Worm (Caenorhabditis elegans) whole organism, late embryonic: Measurements from ENCODE around the gene ddo-2.

Experiments used
- C08G9.2 ChIP-seq: sonication (generic microtip); optimal IDR thresholded peaks from 2 replicates; lab custom pipeline; 2016; ENCODE audit warnings: mild to moderate bottlenecking, missing genetic modification characterization, moderate library complexity, missing compliant biosample characterization
- C38D4.7 ChIP-seq: fragments of 200-800 bp; sonication (Bioruptor generic); optimal IDR thresholded peaks from 2 replicates; lab custom pipeline; 2018; ENCODE audit warnings: mild to moderate bottlenecking, missing genetic modification characterization, moderate library complexity, missing compliant biosample characterization
- F13H6.1 ChIP-seq: sonication (generic microtip); optimal IDR thresholded peaks from 2 replicates; lab custom pipeline; 2016; ENCODE audit warnings: missing genetic modification characterization, missing compliant biosample characterization
- ama-1 ChIP-seq: fragments of 150-350 bp; optimal IDR thresholded peaks from 2 replicates; lab custom pipeline; 2014
- ceh-14 ChIP-seq: sonication (generic microtip); optimal IDR thresholded peaks from 2 replicates; lab custom pipeline; 2016; ENCODE audit warnings: missing genotype, missing genetic modification characterization, missing compliant biosample characterization
- ceh-19 ChIP-seq: fragments of 200-800 bp; sonication (Bioruptor generic); optimal IDR thresholded peaks from 2 replicates; lab custom pipeline; 2018; ENCODE audit warnings: mild to moderate bottlenecking, missing genetic modification characterization, missing compliant biosample characterization
- ceh-2 ChIP-seq: sonication (generic microtip); optimal IDR thresholded peaks from 2 replicates; lab custom pipeline; 2016; ENCODE audit warnings: missing genotype, missing genetic modification characterization, missing compliant biosample characterization
- ceh-22 ChIP-seq: sonication (generic microtip); optimal IDR thresholded peaks from 2 replicates; lab custom pipeline; 2017; ENCODE audit warnings: missing biosample characterization, missing genetic modification characterization
- ceh-24 ChIP-seq: sonication (generic microtip); optimal IDR thresholded peaks from 2 replicates; lab custom pipeline; 2016; ENCODE audit warnings: mild to moderate bottlenecking, missing genetic modification characterization, missing compliant biosample characterization
- ceh-31 ChIP-seq: sonication (generic microtip); optimal IDR thresholded peaks from 2 replicates; lab custom pipeline; 2016; ENCODE audit warnings: missing genetic modification characterization, missing compliant biosample characterization
- ceh-34 ChIP-seq: sonication (generic microtip); optimal IDR thresholded peaks from 2 replicates; lab custom pipeline; 2016; ENCODE audit warnings: mild to moderate bottlenecking, missing genetic modification characterization, missing compliant biosample characterization
- ceh-45 ChIP-seq: fragments of 200-800 bp; sonication (Bioruptor generic); IDR thresholded peaks from 2 replicates; pipeline ENCODE4 v1.3.6; 2022; ENCODE audit warnings: missing genetic modification reagents, missing genetic modification characterization, missing compliant biosample characterization
- ceh-9 ChIP-seq: sonication (generic microtip); optimal IDR thresholded peaks from 2 replicates; lab custom pipeline; 2016; ENCODE audit warnings: mild to moderate bottlenecking, missing genetic modification characterization, inconsistent platforms, missing compliant biosample characterization
- dve-1 ChIP-seq: sonication (generic microtip); optimal IDR thresholded peaks from 2 replicates; lab custom pipeline; 2017; ENCODE audit warnings: antibody characterized with exemption, mild to moderate bottlenecking, missing genetic modification characterization, missing compliant biosample characterization
- elt-2 ChIP-seq: sonication (generic microtip); optimal IDR thresholded peaks from 2 replicates; lab custom pipeline; 2016; ENCODE audit warnings: missing genetic modification reagents, missing genetic modification characterization, missing compliant biosample characterization
- ets-4 ChIP-seq: sonication (generic microtip); optimal IDR thresholded peaks from 2 replicates; lab custom pipeline; 2016; ENCODE audit warnings: missing genetic modification characterization, missing compliant biosample characterization
- eyg-1 ChIP-seq: sonication (generic microtip); optimal IDR thresholded peaks from 2 replicates; lab custom pipeline; 2016; ENCODE audit warnings: missing genotype, missing genetic modification characterization, missing compliant biosample characterization
- fkh-6 ChIP-seq: sonication (generic microtip); optimal IDR thresholded peaks from 2 replicates; lab custom pipeline; 2016; ENCODE audit warnings: missing genetic modification characterization, missing compliant biosample characterization
- gmeb-2 ChIP-seq: sonication (generic microtip); optimal IDR thresholded peaks from 2 replicates; lab custom pipeline; 2016; ENCODE audit warnings: missing genetic modification characterization, inconsistent platforms, missing compliant biosample characterization
- hlh-13 ChIP-seq: fragments of 200-800 bp; sonication (Bioruptor generic); optimal IDR thresholded peaks from 2 replicates; lab custom pipeline; 2018; ENCODE audit warnings: mild to moderate bottlenecking, missing genetic modification characterization, missing compliant biosample characterization
- hlh-6 ChIP-seq: sonication (generic microtip); optimal IDR thresholded peaks from 2 replicates; lab custom pipeline; 2016; ENCODE audit warnings: missing genotype, missing genetic modification characterization, missing compliant biosample characterization
- mec-3 ChIP-seq: sonication (generic microtip); optimal IDR thresholded peaks from 2 replicates; lab custom pipeline; 2016; ENCODE audit warnings: borderline replicate concordance, missing genetic modification characterization, missing compliant biosample characterization
- nfya-1 ChIP-seq: sonication (generic microtip); optimal IDR thresholded peaks from 2 replicates; lab custom pipeline; 2017; ENCODE audit warnings: missing genetic modification characterization, mild to moderate bottlenecking, missing compliant biosample characterization, antibody characterized with exemption, moderate library complexity
- pag-3 ChIP-seq: sonication (generic microtip); optimal IDR thresholded peaks from 2 replicates; lab custom pipeline; 2016; ENCODE audit warnings: missing compliant biosample characterization, missing genetic modification characterization, borderline replicate concordance
- pax-1 ChIP-seq: fragments of 150-350 bp; optimal IDR thresholded peaks from 2 replicates; lab custom pipeline; 2014; ENCODE audit warnings: missing biosample characterization, missing genetic modification characterization
- pha-2 ChIP-seq: sonication (generic microtip); optimal IDR thresholded peaks from 2 replicates; lab custom pipeline; 2017; ENCODE audit warnings: mild to moderate bottlenecking, missing genetic modification characterization, missing compliant biosample characterization
- pha-4 ChIP-seq: fragments of 150-350 bp; optimal IDR thresholded peaks from 2 replicates; lab custom pipeline; 2018; ENCODE audit warnings: missing biosample characterization, missing genetic modification reagents, missing genetic modification characterization
- pqm-1 ChIP-seq: sonication (generic microtip); optimal IDR thresholded peaks from 2 replicates; lab custom pipeline; 2016; ENCODE audit warnings: missing genetic modification characterization, missing compliant biosample characterization
- ref-2 ChIP-seq: sonication (generic microtip); optimal IDR thresholded peaks from 2 replicates; lab custom pipeline; 2016; ENCODE audit warnings: missing genetic modification characterization, missing compliant biosample characterization
- sox-2 ChIP-seq: fragments of 200-800 bp; sonication (Bioruptor generic); IDR thresholded peaks from 2 replicates; pipeline ENCODE4 v1.3.6; 2022; ENCODE audit warnings: missing genetic modification reagents, missing genetic modification characterization, missing compliant biosample characterization
- syd-9 ChIP-seq: sonication (generic microtip); optimal IDR thresholded peaks from 2 replicates; lab custom pipeline; 2016; ENCODE audit warnings: mild to moderate bottlenecking, missing genetic modification characterization, moderate library complexity, missing compliant biosample characterization
- tbx-7 ChIP-seq: sonication (generic microtip); optimal IDR thresholded peaks from 2 replicates; lab custom pipeline; 2016; ENCODE audit warnings: missing genotype, missing genetic modification characterization, missing compliant biosample characterization
- ttx-3 ChIP-seq: sonication (generic microtip); optimal IDR thresholded peaks from 2 replicates; lab custom pipeline; 2016; ENCODE audit warnings: missing genetic modification reagents, missing genetic modification characterization, missing compliant biosample characterization
- unc-3 ChIP-seq, 2 experiments: fragments of 200-800 bp in 1 of 2; sonication (Bioruptor generic) in 1 of 2; sonication (generic microtip) in 1 of 2; conservative IDR thresholded peaks in 1 of 2; optimal IDR thresholded peaks in 1 of 2; 2 replicates each; pipeline versions ENCODE4 v1.3.6 to Lab custom; 2016 to 2022; ENCODE audit warnings: missing compliant biosample characterization in 2 of 2, missing genetic modification characterization in 2 of 2, missing genetic modification reagents in 1 of 2
- unc-42 ChIP-seq: sonication (generic microtip); optimal IDR thresholded peaks from 2 replicates; lab custom pipeline; 2016; ENCODE audit warnings: missing genotype, missing genetic modification characterization, missing compliant biosample characterization

The ddo-2 gene

DNA sequence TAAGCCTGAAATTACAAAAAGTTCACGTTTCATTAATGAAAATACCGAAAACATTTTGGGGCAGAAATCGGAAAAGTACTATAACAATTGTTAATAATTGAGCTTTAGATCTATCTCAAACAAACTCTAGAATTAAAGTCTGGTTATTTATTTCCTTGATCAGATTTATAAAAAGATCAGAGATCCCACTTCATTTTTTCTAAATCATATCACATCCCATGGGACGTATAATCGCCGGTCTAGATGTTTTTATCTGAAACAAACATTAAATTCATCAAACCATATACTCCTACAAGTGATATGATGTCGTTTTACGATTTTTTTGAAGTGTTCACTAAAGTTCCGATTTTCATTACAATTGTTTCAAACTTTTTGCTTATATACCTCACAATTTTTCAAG is 23.8 kb downstream of the ddo-2 start, which contains the start of gene str-41:
Gene str-41, plus strand, starts transcription at position 301 of the 400 bp plus-strand sequence.
- TF ChIP-seq ets-4 (tag; lab: Kevin White, UChicago) (no peak), unc-3 (GFP tag; conservative IDR thresholded peaks at IDR 0.05; lab: Robert Waterston, UW) (no peak), unc-3 (tag; optimal IDR thresholded peaks at IDR 0.05; lab: Kevin White, UChicago) (no peak), ceh-2 (tag; lab: Kevin White, UChicago) (no peak), ceh-22 (no peak), ceh-14 (tag; lab: Kevin White, UChicago) (no peak), C08G9.2 (tag; lab: Kevin White, UChicago) (no peak), eyg-1 (tag; lab: Kevin White, UChicago) (no peak), pha-4 (tag; lab: Kevin White, UChicago) (no peak), pqm-1 (tag; lab: Kevin White, UChicago) (no peak), ceh-19 (GFP tag; lab: Kevin White, UChicago) (no peak), ceh-24 (tag; lab: Kevin White, UChicago) (no peak), ceh-9 (tag; lab: Kevin White, UChicago) (no peak), elt-2 (tag; lab: Kevin White, UChicago) (no peak), F13H6.1 (no peak), C38D4.7 (GFP tag; lab: Kevin White, UChicago) (no peak), syd-9 (no peak)
- TF ChIP-seq, all 69 proteins: peak for 0

DNA sequence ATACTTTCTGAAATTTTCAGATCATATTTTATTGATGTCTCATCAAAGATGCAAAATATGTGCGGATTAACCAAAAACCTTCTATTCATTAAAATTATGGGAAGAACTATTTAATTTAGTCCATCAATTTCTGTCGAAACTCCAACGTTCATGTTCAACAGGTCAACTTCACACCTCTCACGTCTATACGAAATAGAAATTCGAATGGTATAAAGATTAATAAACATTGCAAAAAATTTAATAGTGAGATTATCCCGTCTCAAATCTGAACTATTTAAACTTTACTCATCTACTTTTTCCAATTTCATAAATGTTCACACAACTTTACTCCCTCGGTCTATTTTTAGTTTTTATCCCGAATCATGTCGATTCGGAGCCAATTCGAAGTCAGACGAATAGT is 25.9 kb downstream of the ddo-2 start, which contains the start of gene R13D7.2:
Gene R13D7.2, plus strand, starts transcription at position 301 of the 400 bp plus-strand sequence.
- no peak for TF ChIP-seq mec-3 (tag; lab: Kevin White, UChicago)
- no peak for TF ChIP-seq pag-3 (tag; lab: Kevin White, UChicago)
- no peak for TF ChIP-seq hlh-6 (tag; lab: Kevin White, UChicago)
- TF ChIP-seq ttx-3 = no peak
- no peak for TF ChIP-seq ceh-19 (GFP tag; lab: Kevin White, UChicago)
- no peak for TF ChIP-seq pqm-1 (tag; lab: Kevin White, UChicago)
- TF ChIP-seq ref-2 = no peak
- no peak for TF ChIP-seq fkh-6 (tag; lab: Kevin White, UChicago)
- TF ChIP-seq dve-1 (tag; lab: Kevin White, UChicago) = no peak
- TF ChIP-seq ceh-24 (tag; lab: Kevin White, UChicago) = no peak
- TF ChIP-seq gmeb-2 (tag; lab: Kevin White, UChicago) = no peak
- no peak for TF ChIP-seq hlh-13 (GFP tag; lab: Kevin White, UChicago)
- TF ChIP-seq, all 69 proteins: peak for 0

DNA sequence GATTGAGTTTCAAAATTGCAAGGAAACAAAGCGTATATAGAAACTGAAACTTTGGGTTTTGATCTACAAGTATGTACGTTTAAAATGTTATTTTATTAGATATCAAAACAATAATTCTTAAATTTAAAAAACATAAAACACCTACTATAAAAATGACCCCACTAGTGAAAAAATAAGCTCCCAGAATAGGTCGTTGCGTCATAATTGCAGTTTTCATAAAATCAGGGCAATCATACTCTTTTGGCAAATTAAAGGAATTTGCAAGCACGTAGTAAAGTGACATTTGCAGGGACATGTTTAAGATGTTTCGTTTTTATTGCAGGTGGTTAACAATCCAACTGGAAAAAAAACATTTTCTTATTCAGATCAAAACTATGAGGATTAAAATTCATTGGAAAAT is 27.0 kb downstream of the ddo-2 start, which contains the start of gene srt-6:
Gene srt-6, minus strand, starts transcription at position 295 of the 400 bp plus-strand sequence.
- TF ChIP-seq pha-2 (tag; lab: Kevin White, UChicago) (no peak), C38D4.7 (GFP tag; lab: Kevin White, UChicago) (no peak), ceh-34 (tag; lab: Kevin White, UChicago) (no peak), F13H6.1 (no peak), unc-42 (no peak), ceh-2 (tag; lab: Kevin White, UChicago) (no peak), C08G9.2 (tag; lab: Kevin White, UChicago) (no peak), ttx-3 (no peak), pax-1 (no peak), pha-4 (tag; lab: Kevin White, UChicago) (no peak), pqm-1 (tag; lab: Kevin White, UChicago) (no peak), ceh-22 (no peak), sox-2 (GFP tag; lab: Robert Waterston, UW) (no peak), ceh-45 (GFP tag; lab: Robert Waterston, UW) (no peak), tbx-7 (no peak), ama-1 (lab: Kevin White, UChicago) (no peak), ceh-31 (tag; lab: Kevin White, UChicago) (no peak), fkh-6 (tag; lab: Kevin White, UChicago) (no peak)

DNA sequence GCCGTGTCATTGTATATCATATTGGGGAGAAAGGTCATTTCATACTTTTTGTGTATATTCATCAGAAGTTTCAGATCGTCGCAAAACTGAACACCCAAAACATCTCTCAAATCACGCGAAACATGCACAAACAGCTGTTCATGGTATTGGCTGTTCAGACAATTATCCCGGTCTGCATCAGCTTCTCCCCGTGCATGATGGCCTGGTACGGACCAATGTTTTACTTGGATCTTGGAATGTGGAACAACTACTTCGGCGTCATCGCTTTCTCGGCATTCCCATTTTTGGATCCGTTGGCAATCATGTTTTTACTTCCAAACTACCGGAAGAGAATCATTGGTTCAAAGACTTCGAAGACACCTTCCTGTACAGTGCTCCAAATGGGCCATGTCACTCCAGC is 32.0 kb downstream of the ddo-2 start:
- TF ChIP-seq ceh-19 (GFP tag; lab: Kevin White, UChicago) (no peak), ama-1 (lab: Kevin White, UChicago) (no peak), pag-3 (tag; lab: Kevin White, UChicago) (no peak), nfya-1 (tag; lab: Kevin White, UChicago) (no peak), pqm-1 (tag; lab: Kevin White, UChicago) (no peak), dve-1 (tag; lab: Kevin White, UChicago) (no peak)
